Fruit fly (Drosophila melanogaster) ovary, adult (tissue): ENCODE results near the gene CG7530.

Source experiments
- CG17801 ChIP-seq: fragments of 200-800 bp; optimal IDR thresholded peaks from 2 replicates; lab custom pipeline; 2019; ENCODE audit warnings: missing biosample characterization, mild to moderate bottlenecking, missing genetic modification characterization, moderate library complexity; ENCODE audit not compliant: partially characterized antibody

The CG7530 gene

DNA sequence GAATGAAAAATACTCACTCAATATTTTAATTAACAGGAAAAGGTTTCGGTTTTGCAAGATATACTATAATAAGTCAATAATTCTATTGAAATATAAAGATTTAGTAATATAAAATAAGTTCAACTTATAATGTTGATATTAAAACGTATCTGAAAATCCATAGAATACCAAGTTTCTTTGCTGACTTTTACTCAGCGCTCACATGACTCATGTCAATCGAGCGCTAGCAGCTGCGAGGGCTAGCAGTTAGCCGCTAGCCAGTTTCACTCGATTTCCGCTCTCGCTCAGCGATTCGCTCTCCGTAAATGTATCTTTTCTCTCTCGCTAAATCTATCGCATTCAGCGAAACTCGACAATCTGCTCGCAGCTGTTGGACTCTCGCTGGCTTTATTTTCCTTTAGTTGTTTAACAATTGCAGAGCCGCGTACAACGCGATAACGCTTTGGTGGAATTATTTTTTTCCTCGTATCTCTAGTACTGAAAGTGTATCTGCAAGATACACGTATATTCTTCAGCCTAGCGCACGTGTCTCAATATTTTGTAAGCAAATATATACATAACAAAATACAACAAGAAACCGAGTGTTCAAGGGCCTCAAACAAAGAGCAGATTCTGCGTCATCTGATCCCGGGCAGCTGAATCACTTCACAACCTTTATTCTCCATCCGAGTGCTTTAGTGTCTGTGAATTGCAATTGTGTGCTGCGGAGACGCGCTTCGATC, 17.9 kb upstream of the CG7530 start:
- peak; percentile 67 for TF ChIP-seq CG17801 (GFP tag; lab: Kevin White, UChicago)

DNA sequence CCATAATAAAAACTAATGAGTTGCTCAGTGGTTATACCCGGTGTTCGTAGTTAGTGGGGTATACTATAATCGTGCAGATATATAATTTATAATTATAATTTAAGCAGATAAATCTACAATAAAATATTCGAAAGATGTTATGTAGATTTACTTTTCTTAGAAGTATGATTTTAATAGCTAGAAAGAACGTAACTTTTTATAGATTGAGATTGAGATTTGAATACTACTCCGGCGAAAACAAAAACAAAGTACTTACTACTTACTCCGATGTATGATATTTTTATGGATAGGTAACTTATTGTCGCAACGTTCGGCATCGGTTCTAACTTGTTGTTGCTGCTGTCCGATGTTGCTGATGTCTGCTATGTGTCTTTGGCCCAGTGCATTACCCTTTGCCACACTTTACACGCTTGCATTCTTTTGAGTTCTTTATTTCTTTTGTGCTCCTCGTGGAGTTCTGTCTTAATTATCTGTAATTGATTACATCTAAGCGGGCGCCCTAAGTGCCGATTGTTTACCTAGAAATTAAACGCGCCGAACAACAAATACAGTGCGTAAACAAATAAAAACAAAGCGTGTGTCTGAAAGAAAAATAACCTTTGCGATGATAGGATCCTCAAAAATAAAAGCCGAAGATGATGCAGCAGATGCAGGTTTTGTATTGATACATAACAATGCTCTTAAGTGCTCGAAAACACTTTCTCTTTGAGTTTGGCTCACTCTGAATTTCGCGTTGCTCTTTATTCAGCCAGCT, 17.2 kb upstream of the CG7530 start:
- TF ChIP-seq CG17801 (GFP tag; lab: Kevin White, UChicago) = no peak

dm6 chr3R:14747915-14748314, 16.6 kb upstream of the CG7530 start:
- no peak for TF ChIP-seq CG17801 (GFP tag; lab: Kevin White, UChicago)

- no peak for TF ChIP-seq CG17801 (GFP tag; lab: Kevin White, UChicago)
Measured at dm6 chr3R:14747259-14747856, 16.0 kb upstream of the CG7530 start.

DNA sequence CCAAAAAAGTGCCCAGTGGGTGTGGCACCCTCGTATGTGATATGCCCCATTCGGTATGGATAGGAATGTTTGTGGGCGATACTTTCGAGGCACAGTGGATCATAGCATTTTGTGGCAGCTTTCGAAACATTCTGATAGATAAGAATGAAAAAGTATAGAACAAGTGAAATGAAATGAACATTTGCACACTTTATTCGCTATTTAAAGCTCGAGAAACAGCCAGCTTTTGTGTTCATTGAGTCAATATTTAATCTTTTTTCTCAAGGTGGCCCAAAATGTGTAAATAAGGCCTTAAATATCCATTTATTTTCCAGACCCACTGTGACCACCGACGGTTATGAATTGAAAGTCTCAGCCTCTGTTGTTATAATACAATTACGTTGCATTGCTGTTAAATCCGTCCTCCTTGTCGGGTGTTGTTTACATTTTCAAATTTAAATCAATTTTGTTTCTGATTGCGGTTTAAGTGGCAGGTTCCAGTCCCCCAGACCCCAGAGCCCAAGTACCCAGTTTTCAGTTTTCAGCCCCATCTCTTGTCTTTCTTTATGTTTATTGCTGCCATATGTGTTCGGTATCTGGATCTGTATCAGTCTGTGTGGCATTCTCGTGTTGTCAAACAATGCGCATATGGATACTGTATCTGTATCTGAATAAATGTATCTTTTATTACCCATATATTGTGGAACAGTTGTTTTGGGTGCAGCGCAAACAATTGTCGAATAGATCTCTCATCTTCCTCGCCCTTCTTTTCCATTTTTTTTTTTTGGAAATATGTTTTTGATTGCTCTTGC, 13.2 kb upstream of the CG7530 start:
- TF ChIP-seq CG17801 (GFP tag; lab: Kevin White, UChicago) = no peak

DNA sequence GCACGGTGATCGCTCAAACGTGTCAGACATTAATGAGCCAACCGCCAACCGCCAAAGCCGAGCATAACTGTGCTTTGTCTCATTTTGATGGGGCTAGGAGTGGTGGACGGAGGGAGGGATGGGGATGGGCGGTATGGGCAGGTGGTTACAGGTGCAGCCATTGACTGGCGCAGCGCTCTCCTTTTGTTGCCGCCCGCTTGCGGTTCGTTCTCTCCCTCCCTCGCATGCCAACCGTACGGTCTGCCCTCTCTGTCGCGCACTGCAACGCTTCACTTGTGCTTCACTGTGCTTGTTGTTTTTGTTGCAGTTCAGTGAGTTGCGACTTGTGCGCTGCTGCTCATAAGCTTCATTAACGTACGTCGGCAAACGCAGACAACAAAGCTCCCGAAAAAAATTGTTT, 12.1 kb upstream of the CG7530 start:
- TF ChIP-seq CG17801 (GFP tag; lab: Kevin White, UChicago) = no peak

DNA sequence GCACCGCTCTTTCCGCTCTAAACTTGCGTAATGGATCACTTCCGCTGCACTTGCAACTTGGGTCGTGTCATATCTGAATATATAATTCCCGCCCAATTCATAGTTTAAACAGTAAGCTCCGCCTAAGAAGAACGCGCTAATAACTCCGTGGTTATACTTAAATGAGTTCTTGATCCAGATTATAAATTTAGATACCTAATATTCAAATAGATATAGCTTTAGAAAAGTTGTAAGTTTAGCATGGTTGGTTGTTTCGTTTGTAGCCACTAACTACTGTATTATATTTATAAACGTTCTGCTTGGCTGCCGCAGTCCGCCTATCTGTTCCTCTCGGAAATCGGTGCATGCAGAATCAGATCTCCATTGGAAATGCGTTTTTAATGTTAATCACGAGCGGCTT, 11.6 kb upstream of the CG7530 start:
- peak; percentile 50 for TF ChIP-seq CG17801 (GFP tag; lab: Kevin White, UChicago)

DNA sequence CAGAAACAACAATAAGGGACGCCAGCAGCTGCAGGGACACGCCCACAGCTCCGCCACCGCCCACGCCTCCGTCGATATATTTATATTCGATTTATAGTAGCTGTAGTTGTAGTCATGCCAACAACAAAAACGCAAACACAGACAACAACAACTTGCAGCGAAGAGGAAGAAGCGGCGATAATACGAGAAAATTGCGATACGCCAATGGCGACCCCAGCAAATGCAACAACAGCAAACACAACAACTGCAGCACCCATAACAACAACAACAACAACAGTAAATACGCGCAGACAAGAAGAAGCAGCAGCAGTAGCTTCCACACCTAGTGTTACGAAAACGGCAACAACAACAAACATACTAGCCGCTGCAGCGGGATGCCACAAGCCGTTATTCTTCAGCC, 10.8 kb upstream of the CG7530 start:
- no peak for TF ChIP-seq CG17801 (GFP tag; lab: Kevin White, UChicago)

- TF ChIP-seq CG17801 (GFP tag; lab: Kevin White, UChicago) = peak; percentile 13
Measured at dm6 chr3R:14741192-14741915, 10.0 kb upstream of the CG7530 start, which contains the start of the genes eff and jvl. eff (minus strand) TSS chr3R:14741319. jvl (plus strand) TSS chr3R:14741582.

dm6 chr3R:14740658-14741191, 9.4 kb upstream of the CG7530 start:
- peak; percentile 74 for TF ChIP-seq CG17801 (GFP tag; lab: Kevin White, UChicago)

DNA sequence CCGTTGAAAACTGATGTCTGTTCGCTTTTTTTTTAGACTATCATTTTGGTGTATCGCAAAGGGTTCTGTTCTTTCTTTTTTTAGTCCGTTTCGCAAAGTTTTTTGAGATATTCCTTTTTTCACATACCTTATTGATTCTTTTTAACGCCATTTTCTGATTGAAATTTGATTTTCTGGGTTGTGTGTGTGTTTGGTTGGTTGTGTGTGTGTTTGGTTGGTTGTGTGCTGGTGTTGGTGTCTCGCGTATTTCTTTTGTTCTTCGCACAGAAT, 8.9 kb upstream of the CG7530 start:
- no peak for TF ChIP-seq CG17801 (GFP tag; lab: Kevin White, UChicago)

DNA sequence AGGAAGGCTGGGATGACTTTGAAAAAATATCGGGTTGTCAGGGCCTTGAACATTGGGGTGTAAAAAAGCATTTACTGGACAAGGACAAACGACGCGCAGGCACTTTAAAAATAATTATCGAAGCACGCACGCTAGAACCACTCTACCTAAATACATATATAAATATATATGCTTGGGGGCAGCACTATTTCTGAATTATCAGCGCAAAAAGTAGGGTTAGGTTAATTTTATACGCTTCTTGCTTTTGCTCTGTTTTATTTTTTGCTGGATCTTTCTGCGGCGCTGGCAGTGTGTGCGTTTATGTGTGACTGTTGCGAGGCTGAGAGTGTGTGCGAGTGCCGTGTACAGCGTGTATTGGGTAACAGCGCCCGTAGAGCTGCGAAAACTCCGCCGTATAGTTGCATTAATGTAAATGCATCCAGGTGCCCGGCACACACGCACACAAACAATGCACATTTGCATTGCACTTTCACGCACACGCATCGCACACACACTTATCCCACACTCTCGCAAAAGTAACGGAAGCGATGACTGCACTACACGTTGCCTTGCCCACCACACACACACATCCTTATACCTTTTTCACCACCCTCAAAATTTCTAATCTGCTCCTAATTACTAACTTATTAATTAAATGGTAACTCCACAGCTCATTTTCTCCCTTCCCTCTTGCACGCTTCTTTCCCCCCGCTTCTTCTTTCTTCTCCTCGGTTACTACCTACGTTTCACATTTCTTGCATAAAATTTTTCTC, 8.4 kb upstream of the CG7530 start:
- no peak for TF ChIP-seq CG17801 (GFP tag; lab: Kevin White, UChicago)

- peak; percentile 68 for TF ChIP-seq CG17801 (GFP tag; lab: Kevin White, UChicago)
Measured at dm6 chr3R:14739088-14739487, 7.8 kb upstream of the CG7530 start.
